Worm (Caenorhabditis elegans) whole organism, L1 larva: Measurements from ENCODE around the gene F57G12.1.

Experiments
- efl-1 ChIP-seq, 4 experiments: fragments of 150-350 bp; optimal IDR thresholded peaks in 3 of 4; peaks in 1 of 4; 1 replicate in 1 of 4; 2 replicates in 3 of 4; lab custom pipeline; 2014; ENCODE audit warnings: missing biosample characterization in 2 of 4, missing genetic modification characterization in 2 of 4, missing genetic modification reagents in 2 of 4
- fkh-10 ChIP-seq: sonication (generic microtip); optimal IDR thresholded peaks from 2 replicates; lab custom pipeline; 2017; ENCODE audit warnings: missing biosample characterization, missing genetic modification reagents, missing genetic modification characterization
- lin-14 ChIP-seq: fragments of 200-800 bp; sonication (Bioruptor generic); optimal IDR thresholded peaks from 2 replicates; lab custom pipeline; 2018; ENCODE audit warnings: mild to moderate bottlenecking, missing genetic modification characterization, moderate library complexity, missing compliant biosample characterization
- lin-39 ChIP-seq: fragments of 150-350 bp; optimal IDR thresholded peaks from 2 replicates; lab custom pipeline; 2014; ENCODE audit warnings: missing biosample characterization, missing genetic modification reagents, missing genetic modification characterization
- mef-2 ChIP-seq: fragments of 150-350 bp; optimal IDR thresholded peaks from 2 replicates; lab custom pipeline; 2014; ENCODE audit warnings: missing biosample characterization, missing genetic modification characterization
- rnt-1 ChIP-seq: sonication (generic microtip); optimal IDR thresholded peaks from 2 replicates; lab custom pipeline; 2016; ENCODE audit warnings: mild to moderate bottlenecking, missing genetic modification characterization, moderate library complexity, missing compliant biosample characterization
- unc-130 ChIP-seq: fragments of 150-350 bp; optimal IDR thresholded peaks from 2 replicates; lab custom pipeline; 2017; ENCODE audit warnings: missing biosample characterization, missing genetic modification characterization, inconsistent platforms
- zag-1 ChIP-seq: fragments of 150-350 bp; optimal IDR thresholded peaks from 2 replicates; lab custom pipeline; 2014; ENCODE audit warnings: missing biosample characterization, missing genetic modification characterization
- ztf-11 ChIP-seq, 2 experiments: sonication (generic microtip); optimal IDR thresholded peaks; 2 replicates each; lab custom pipeline; 2016 to 2017; ENCODE audit warnings: missing genetic modification characterization in 2 of 2, missing biosample characterization in 1 of 2, missing compliant biosample characterization in 1 of 2
- ztf-4 ChIP-seq: fragments of 150-350 bp; optimal IDR thresholded peaks from 2 replicates; lab custom pipeline; 2014; ENCODE audit warnings: missing biosample characterization, missing genetic modification characterization

ce11 chrX:12171631-12172348, at the start of gene F57G12.1:
- TF ChIP-seq lin-39 (peak; percentile 7), zag-1 (tag; lab: Kevin White, UChicago) (no peak), ztf-11 (tag; optimal IDR thresholded peaks at IDR 0.05; lab: Kevin White, UChicago) (peak in 1 of 2 experiments; percentile 59), fkh-10 (GFP tag; lab: Kevin White, UChicago) (peak; percentile 56), unc-130 (tag; lab: Kevin White, UChicago) (peak; percentile 65), mef-2 (tag; lab: Kevin White, UChicago) (peak; percentile 35), efl-1 (optimal IDR thresholded peaks at IDR 0.05; lab: Kevin White, UChicago) (peak; percentile 48 to 76), efl-1 (GFP tag; optimal IDR thresholded peaks at IDR 0.05 in 1 of 2; lab: Kevin White, UChicago) (peak in 1 of 2 experiments; percentile 40), rnt-1 (tag; lab: Kevin White, UChicago) (peak; percentile 78), lin-14 (GFP tag; lab: Kevin White, UChicago) (peak; percentile 95), ztf-4 (tag; lab: Kevin White, UChicago) (peak; percentile 27)
